Worm (Caenorhabditis elegans): ENCODE measurements around the gene clec-39.

The clec-39 gene

ce11 chrV:16746231-16746990, 7.3 kb downstream of the clec-39 start, which contains the start of gene gyg-2 (continued):
- TF ChIP-seq ceh-27 (GFP tag; optimal IDR thresholded peaks at IDR 0.05) (no peak), ccch-3 (GFP tag; optimal IDR thresholded peaks at IDR 0.05) (no peak), hsf-1 (GFP tag; IDR thresholded peaks at IDR 0.05) (peak; percentile 62; the same call in 1 of the 2 replicates), T26A5.8 (tag; optimal IDR thresholded peaks at IDR 0.05) (no peak), atf-7 (tag; optimal IDR thresholded peaks at IDR 0.05) (no peak), Y56A3A.18 (GFP tag; IDR thresholded peaks at IDR 0.05) (no peak)

- TF ChIP-seq ceh-91 (GFP tag; IDR thresholded peaks at IDR 0.05) (peak; percentile 12; the same call in 1 of the 2 replicates), nhr-80 (tag; optimal IDR thresholded peaks at IDR 0.05) (no peak), sea-2 (GFP tag; IDR thresholded peaks at IDR 0.05) (no peak), zfh-2 (GFP tag; conservative IDR thresholded peaks at IDR 0.05) (no peak), xnd-1 (tag; optimal IDR thresholded peaks at IDR 0.05) (peak; percentile 97), madf-8 (GFP tag; conservative IDR thresholded peaks at IDR 0.05) (peak; percentile 74), dox-1 (GFP tag; IDR thresholded peaks at IDR 0.05) (0 out of 2 replicates have a peak, but pooled peaks have one; percentile 16), B0019.2 (GFP tag; conservative IDR thresholded peaks at IDR 0.05) (no peak), let-526 (GFP tag; IDR thresholded peaks at IDR 0.05) (no peak), madf-6 (GFP tag; IDR thresholded peaks at IDR 0.05) (peak; percentile 92), D2030.7 (GFP tag; IDR thresholded peaks at IDR 0.05) (peak; percentile 21; the same call in 1 of the 2 replicates), snpc-1.1 (tag; optimal IDR thresholded peaks at IDR 0.05; ENCODE audit: insufficient read depth) (peak; percentile 12), fkh-3 (tag; optimal IDR thresholded peaks at IDR 0.05) (no peak), ztf-6 (GFP tag; IDR thresholded peaks at IDR 0.05) (no peak), pha-4 (tag; optimal IDR thresholded peaks at IDR 0.05) (no peak), hmg-20 (GFP tag; IDR thresholded peaks at IDR 0.05) (no peak), mxl-1 (tag; optimal IDR thresholded peaks at IDR 0.05) (no peak), attf-6 (GFP tag; IDR thresholded peaks at IDR 0.05) (peak; percentile 78), snpc-4 (GFP tag; optimal IDR thresholded peaks at IDR 0.05) (no peak), snpc-4 (tag; optimal IDR thresholded peaks at IDR 0.05) (peak in 2 of 4 experiments; percentile 17 to 19), ekl-4 (GFP tag; IDR thresholded peaks at IDR 0.05) (0 out of 2 replicates have a peak, but pooled peaks have one; percentile 41), lin-26 (GFP tag; IDR thresholded peaks at IDR 0.05) (no peak), ztf-26 (tag; optimal IDR thresholded peaks at IDR 0.05) (no peak), snpc-3.4 (tag; optimal IDR thresholded peaks at IDR 0.05) (peak; percentile 19), sdz-38 (tag; optimal IDR thresholded peaks at IDR 0.05) (no peak), ceh-100 (GFP tag; IDR thresholded peaks at IDR 0.05) (peak; percentile 48), egl-18 (GFP tag; IDR thresholded peaks at IDR 0.05) (no peak), lin-54 (GFP tag; optimal IDR thresholded peaks at IDR 0.05) (no peak), lsl-1 (GFP tag; optimal IDR thresholded peaks at IDR 0.05) (peak; percentile 97), F33H1.4 (GFP tag; IDR thresholded peaks at IDR 0.05) (peak; percentile 90), mcd-1 (GFP tag; IDR thresholded peaks at IDR 0.05) (0 out of 2 replicates have a peak, but pooled peaks have one; percentile 20), Y67H2A.10 (GFP tag; conservative IDR thresholded peaks at IDR 0.05) (no peak)
Measured at ce11 chrV:16747031-16747672, 8.1 kb downstream of the clec-39 start, which contains the start of gene dkf-2. dkf-2 (plus strand) TSS chrV:16747622.

Measured in whole organism, young adult.